Fruit fly (Drosophila melanogaster): ENCODE results near the gene CG42763.

dm6 chr2L:8157166-8157565 lies 12.3 kb upstream of the CG42763 start:
- TF ChIP-seq tj (GFP tag; optimal IDR thresholded peaks at IDR 0.05) (no peak), pad (GFP tag; optimal IDR thresholded peaks at IDR 0.05) (no peak), CG14711 (tag; optimal IDR thresholded peaks at IDR 0.05) (no peak), Hr96 (GFP tag; optimal IDR thresholded peaks at IDR 0.05) (no peak), CG11617 (GFP tag; optimal IDR thresholded peaks at IDR 0.05) (no peak), CG12768 (GFP tag; optimal IDR thresholded peaks at IDR 0.05) (no peak), Mnt (GFP tag; optimal IDR thresholded peaks at IDR 0.05) (no peak), Crg-1 (GFP tag; optimal IDR thresholded peaks at IDR 0.05) (no peak), cnc (optimal IDR thresholded peaks at IDR 0.05) (no peak), toe (GFP tag; optimal IDR thresholded peaks at IDR 0.05) (no peak), bab1 (GFP tag; optimal IDR thresholded peaks at IDR 0.05) (no peak)
